Worm (Caenorhabditis elegans) whole organism, early embryonic: Measurements from ENCODE around the gene lipl-1.

ENCODE experiments used
- B0310.2 ChIP-seq: sonication (generic microtip); optimal IDR thresholded peaks from 2 replicates; lab custom pipeline; 2016; ENCODE audit warnings: mild to moderate bottlenecking, missing genetic modification characterization, missing compliant biosample characterization
- F13C5.2 ChIP-seq: sonication (generic microtip); optimal IDR thresholded peaks from 2 replicates; lab custom pipeline; 2017; ENCODE audit warnings: mild to moderate bottlenecking, missing genetic modification characterization, inconsistent platforms, missing compliant biosample characterization
- aly-1 ChIP-seq: sonication (generic microtip); optimal IDR thresholded peaks from 2 replicates; lab custom pipeline; 2016; ENCODE audit warnings: missing genetic modification characterization, missing compliant biosample characterization
- ama-1 ChIP-seq: fragments of 150-350 bp; optimal IDR thresholded peaks from 2 replicates; lab custom pipeline; 2014
- ceh-13 ChIP-seq: fragments of 200-800 bp; sonication (Bioruptor generic); optimal IDR thresholded peaks from 2 replicates; lab custom pipeline; 2018; ENCODE audit warnings: mild to moderate bottlenecking, missing genetic modification characterization, missing compliant biosample characterization
- ceh-36 ChIP-seq: sonication (generic microtip); optimal IDR thresholded peaks from 2 replicates; lab custom pipeline; 2016; ENCODE audit warnings: missing genetic modification characterization, inconsistent platforms, missing compliant biosample characterization
- ets-7 ChIP-seq: sonication (generic microtip); optimal IDR thresholded peaks from 2 replicates; lab custom pipeline; 2016; ENCODE audit warnings: missing genotype, missing genetic modification characterization, missing compliant biosample characterization
- flt-1 ChIP-seq: fragments of 200-800 bp; sonication (Bioruptor generic); IDR thresholded peaks from 2 replicates; pipeline ENCODE4 v1.3.6; 2022; ENCODE audit warnings: missing genetic modification characterization, missing compliant biosample characterization
- hmbx-1 ChIP-seq: sonication (generic microtip); optimal IDR thresholded peaks from 2 replicates; lab custom pipeline; 2016; ENCODE audit warnings: mild to moderate bottlenecking, missing genetic modification characterization, missing compliant biosample characterization
- hmg-4 ChIP-seq: fragments of 200-800 bp; sonication (Bioruptor generic); optimal IDR thresholded peaks from 2 replicates; lab custom pipeline; 2018; ENCODE audit warnings: mild to moderate bottlenecking, missing genetic modification characterization, missing compliant biosample characterization
- hnd-1 ChIP-seq: sonication (generic microtip); optimal IDR thresholded peaks from 2 replicates; lab custom pipeline; 2016; ENCODE audit warnings: missing genetic modification characterization, missing compliant biosample characterization
- pes-1 ChIP-seq: fragments of 200-800 bp; sonication (Bioruptor generic); IDR thresholded peaks from 2 replicates; pipeline ENCODE4 v1.3.6; 2022; ENCODE audit warnings: missing genetic modification reagents, missing genetic modification characterization, missing compliant biosample characterization
- scrt-1 ChIP-seq: fragments of 200-800 bp; sonication (Bioruptor generic); IDR thresholded peaks from 2 replicates; pipeline ENCODE4 v1.3.6; 2022; ENCODE audit warnings: missing genetic modification characterization, missing compliant biosample characterization
- sea-1 ChIP-seq: fragments of 200-800 bp; sonication (Bioruptor generic); conservative IDR thresholded peaks from 2 replicates; pipeline ENCODE4 v1.3.6; 2022; ENCODE audit warnings: missing genetic modification characterization, missing compliant biosample characterization
- tbx-11 ChIP-seq: fragments of 200-800 bp; sonication (Bioruptor generic); IDR thresholded peaks from 2 replicates; pipeline ENCODE4 v1.3.6; 2022; ENCODE audit warnings: missing genetic modification characterization, missing compliant biosample characterization
- tbx-37 ChIP-seq: fragments of 200-800 bp; sonication (Bioruptor generic); conservative IDR thresholded peaks from 2 replicates; pipeline ENCODE4 v1.3.6; 2022; ENCODE audit warnings: missing genetic modification reagents, missing genetic modification characterization, missing compliant biosample characterization
- tra-4 ChIP-seq: sonication (generic microtip); optimal IDR thresholded peaks from 2 replicates; lab custom pipeline; 2017; ENCODE audit warnings: missing genetic modification characterization, missing compliant biosample characterization

The lipl-1 gene

ce11 chrV:12921680-12922079, 1.9 kb downstream of the lipl-1 start:
- TF ChIP-seq flt-1 (GFP tag; lab: Robert Waterston, UW) (no peak), scrt-1 (GFP tag; lab: Robert Waterston, UW) (no peak), sea-1 (GFP tag; lab: Robert Waterston, UW) (no peak), B0310.2 (tag; lab: Kevin White, UChicago) (no peak), hmbx-1 (no peak), pes-1 (GFP tag; lab: Robert Waterston, UW) (no peak), hmg-4 (GFP tag; lab: Kevin White, UChicago) (no peak), ama-1 (lab: Kevin White, UChicago) (no peak), ceh-36 (tag; lab: Kevin White, UChicago) (no peak), tbx-11 (no peak), tbx-37 (no peak), ceh-13 (no peak), ets-7 (tag; lab: Kevin White, UChicago) (no peak), hnd-1 (tag; lab: Kevin White, UChicago) (no peak), aly-1 (tag; lab: Kevin White, UChicago) (no peak), tra-4 (tag; lab: Kevin White, UChicago) (no peak)

DNA sequence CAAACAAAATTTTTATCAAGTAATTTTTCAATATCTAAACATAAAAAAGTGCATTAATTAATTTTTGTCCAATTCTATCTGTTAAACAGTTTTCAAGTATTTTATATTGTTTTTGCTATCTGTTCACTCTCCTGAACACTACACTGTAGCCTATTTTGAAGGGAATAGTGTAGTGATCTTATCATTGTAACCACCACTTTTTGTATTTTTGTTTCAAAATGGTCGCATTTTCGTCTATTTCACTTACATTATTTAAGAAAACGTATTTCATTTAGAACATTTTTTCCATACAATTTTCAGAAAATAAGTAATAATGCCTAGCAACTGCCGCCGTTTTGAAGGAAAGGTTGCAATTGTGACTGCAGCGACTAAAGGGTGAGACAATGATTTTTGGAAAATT, 2.5 kb downstream of the lipl-1 start, which contains the start of gene dhrs-4:
Gene dhrs-4, plus strand, starts transcription at position 301 of the 400 bp plus-strand sequence.
- TF ChIP-seq F13C5.2 (no peak), ama-1 (lab: Kevin White, UChicago) (no peak), flt-1 (GFP tag; lab: Robert Waterston, UW) (no peak), B0310.2 (tag; lab: Kevin White, UChicago) (no peak), aly-1 (tag; lab: Kevin White, UChicago) (no peak), hmbx-1 (no peak), tbx-37 (no peak), ets-7 (tag; lab: Kevin White, UChicago) (no peak), ceh-13 (no peak)

ce11 chrV:12924128-12924527, 4.3 kb downstream of the lipl-1 start, which contains the start of gene pqn-67:
TSS of gene pqn-67 (plus strand) at chrV:12924428.
- no peak for TF ChIP-seq tbx-37
- no peak for TF ChIP-seq aly-1 (tag; lab: Kevin White, UChicago)
- TF ChIP-seq tbx-11, result no peak
- TF ChIP-seq hmg-4 (GFP tag; lab: Kevin White, UChicago), result no peak
- no peak for TF ChIP-seq pes-1 (GFP tag; lab: Robert Waterston, UW)
- no peak for TF ChIP-seq flt-1 (GFP tag; lab: Robert Waterston, UW)
- no peak for TF ChIP-seq hmbx-1
- no peak for TF ChIP-seq ceh-36 (tag; lab: Kevin White, UChicago)
- no peak for TF ChIP-seq ceh-13
- TF ChIP-seq ama-1 (lab: Kevin White, UChicago), result no peak
- TF ChIP-seq sea-1 (GFP tag; lab: Robert Waterston, UW), result no peak
- TF ChIP-seq ets-7 (tag; lab: Kevin White, UChicago), result no peak
- no peak for TF ChIP-seq tra-4 (tag; lab: Kevin White, UChicago)
- no peak for TF ChIP-seq hnd-1 (tag; lab: Kevin White, UChicago)
- no peak for TF ChIP-seq B0310.2 (tag; lab: Kevin White, UChicago)
- no peak for TF ChIP-seq F13C5.2
- TF ChIP-seq scrt-1 (GFP tag; lab: Robert Waterston, UW), result no peak

ce11 chrV:12928929-12929532, 9.2 kb downstream of the lipl-1 start, which contains the start of gene T16G1.2:
TSS of gene T16G1.2 (plus strand) at chrV:12929482.
- TF ChIP-seq tra-4 (tag; lab: Kevin White, UChicago) (no peak), ceh-36 (tag; lab: Kevin White, UChicago) (no peak), ceh-13 (no peak), B0310.2 (tag; lab: Kevin White, UChicago) (no peak), tbx-11 (no peak), hmbx-1 (no peak), hnd-1 (tag; lab: Kevin White, UChicago) (no peak)

- TF ChIP-seq scrt-1 (GFP tag; lab: Robert Waterston, UW) (no peak), tbx-37 (no peak), ama-1 (lab: Kevin White, UChicago) (no peak), F13C5.2 (no peak), tbx-11 (no peak), pes-1 (GFP tag; lab: Robert Waterston, UW) (no peak), ceh-36 (tag; lab: Kevin White, UChicago) (no peak), ets-7 (tag; lab: Kevin White, UChicago) (no peak), B0310.2 (tag; lab: Kevin White, UChicago) (no peak), tra-4 (tag; lab: Kevin White, UChicago) (no peak), ceh-13 (no peak), aly-1 (tag; lab: Kevin White, UChicago) (no peak), hmbx-1 (no peak), hmg-4 (GFP tag; lab: Kevin White, UChicago) (no peak), flt-1 (GFP tag; lab: Robert Waterston, UW) (no peak)
Measured at ce11 chrV:12933654-12934053, 13.9 kb downstream of the lipl-1 start.

DNA sequence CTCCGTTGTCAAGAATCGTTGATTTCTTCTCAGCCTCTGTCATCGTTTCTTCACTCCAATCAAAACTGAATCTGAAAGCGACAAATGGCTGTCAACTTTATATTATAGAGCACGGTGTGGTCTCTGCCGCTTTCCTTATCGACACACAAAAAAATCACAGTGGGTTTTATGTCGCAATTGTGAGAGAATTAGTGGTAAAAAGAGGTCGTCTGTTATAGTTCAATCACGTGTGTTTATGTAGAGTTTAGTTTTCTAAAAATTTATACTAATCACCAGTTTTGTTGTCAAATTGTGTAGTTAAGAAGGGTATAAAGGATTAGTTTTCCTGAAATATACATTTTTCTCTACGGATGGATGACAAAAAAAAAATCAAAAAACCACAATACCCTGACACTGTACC, 15.2 kb downstream of the lipl-1 start, which contains the start of gene T16G1.7:
Gene T16G1.7, minus strand, starts transcription at position 137 of the 400 bp plus-strand sequence.
- TF ChIP-seq tbx-11 (no peak), aly-1 (tag; lab: Kevin White, UChicago) (no peak), pes-1 (GFP tag; lab: Robert Waterston, UW) (no peak), sea-1 (GFP tag; lab: Robert Waterston, UW) (no peak), F13C5.2 (no peak), ceh-36 (tag; lab: Kevin White, UChicago) (no peak), scrt-1 (GFP tag; lab: Robert Waterston, UW) (no peak), tra-4 (tag; lab: Kevin White, UChicago) (no peak), hmg-4 (GFP tag; lab: Kevin White, UChicago) (no peak)

DNA sequence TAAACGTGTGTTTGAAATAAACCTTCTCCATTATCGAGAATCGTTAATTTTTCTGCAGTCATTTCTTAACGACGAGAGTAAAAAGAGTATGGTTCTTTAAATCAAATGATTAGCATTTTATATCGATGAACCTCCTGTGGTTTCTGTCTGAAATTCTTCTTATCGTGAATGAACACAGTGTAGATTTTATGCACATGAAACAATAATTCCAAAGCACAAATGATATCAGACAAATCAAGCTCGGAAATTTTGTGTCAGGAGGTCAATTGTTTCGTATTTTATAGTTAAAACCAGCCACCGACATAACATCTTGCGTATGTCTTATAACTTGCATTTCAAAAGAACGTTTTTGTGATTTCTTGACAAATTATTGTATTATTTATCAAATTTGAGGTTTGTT, 17.3 kb downstream of the lipl-1 start, which contains the start of gene T16G1.6:
Gene T16G1.6, minus strand, starts transcription at position 77 of the 400 bp plus-strand sequence.
- TF ChIP-seq ets-7 (tag; lab: Kevin White, UChicago) (no peak), tra-4 (tag; lab: Kevin White, UChicago) (no peak), sea-1 (GFP tag; lab: Robert Waterston, UW) (no peak), aly-1 (tag; lab: Kevin White, UChicago) (no peak), hmbx-1 (no peak), scrt-1 (GFP tag; lab: Robert Waterston, UW) (no peak)
